Fruit fly (Drosophila melanogaster) whole organism, prepupa: Measurements from ENCODE around the gene galene.

ENCODE experiments used
- CG15336 ChIP-seq: fragments of 200-800 bp; sonication (Bioruptor generic); IDR thresholded peaks from 2 replicates; pipeline ENCODE4 v1.3.6; 2022; ENCODE audit warnings: missing biosample characterization, missing genetic modification characterization
- CG6163 ChIP-seq: fragments of 200-800 bp; sonication (Bioruptor generic); IDR thresholded peaks from 3 replicates; pipeline ENCODE4 v1.3.6; 2022; ENCODE audit warnings: missing biosample characterization, missing genetic modification characterization
- CG7368 ChIP-seq: fragments of 200-800 bp; sonication (Bioruptor generic); optimal IDR thresholded peaks from 3 replicates; lab custom pipeline; 2016; ENCODE audit warnings: missing biosample characterization, missing genetic modification characterization
- lz ChIP-seq: fragments of 200-800 bp; sonication (Bioruptor generic); optimal IDR thresholded peaks from 3 replicates; lab custom pipeline; 2016; ENCODE audit warnings: missing biosample characterization, missing genetic modification characterization

DNA sequence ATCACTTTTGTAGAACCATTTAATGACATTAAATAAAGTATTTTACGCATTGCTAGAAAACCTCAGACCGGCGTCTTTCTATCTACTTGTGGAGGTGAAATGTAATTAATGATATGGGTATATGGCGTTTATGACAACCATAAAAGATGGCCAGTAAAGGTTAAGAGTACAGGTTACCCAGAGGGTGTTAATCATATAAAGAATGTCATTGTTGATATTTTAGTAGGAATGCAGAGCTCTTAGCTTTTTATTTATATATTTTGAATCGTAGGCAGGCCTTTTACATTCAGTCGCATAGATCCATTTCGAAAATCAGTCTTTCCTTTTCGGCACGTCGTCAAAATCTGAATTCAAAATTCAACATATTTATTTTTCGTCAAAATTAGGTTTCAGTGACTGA lies 14.9 kb downstream of the galene start, which contains the start of gene Bfc:
- TF ChIP-seq CG6163 (no peak), lz (GFP tag; lab: Kevin White, UChicago) (no peak), CG15336 (GFP tag; lab: Robert Waterston, UW) (no peak), CG7368 (GFP tag; lab: Kevin White, UChicago) (no peak)
